Fruit fly (Drosophila melanogaster): Measurements from ENCODE around the gene Calx.

Gene Calx

DNA sequence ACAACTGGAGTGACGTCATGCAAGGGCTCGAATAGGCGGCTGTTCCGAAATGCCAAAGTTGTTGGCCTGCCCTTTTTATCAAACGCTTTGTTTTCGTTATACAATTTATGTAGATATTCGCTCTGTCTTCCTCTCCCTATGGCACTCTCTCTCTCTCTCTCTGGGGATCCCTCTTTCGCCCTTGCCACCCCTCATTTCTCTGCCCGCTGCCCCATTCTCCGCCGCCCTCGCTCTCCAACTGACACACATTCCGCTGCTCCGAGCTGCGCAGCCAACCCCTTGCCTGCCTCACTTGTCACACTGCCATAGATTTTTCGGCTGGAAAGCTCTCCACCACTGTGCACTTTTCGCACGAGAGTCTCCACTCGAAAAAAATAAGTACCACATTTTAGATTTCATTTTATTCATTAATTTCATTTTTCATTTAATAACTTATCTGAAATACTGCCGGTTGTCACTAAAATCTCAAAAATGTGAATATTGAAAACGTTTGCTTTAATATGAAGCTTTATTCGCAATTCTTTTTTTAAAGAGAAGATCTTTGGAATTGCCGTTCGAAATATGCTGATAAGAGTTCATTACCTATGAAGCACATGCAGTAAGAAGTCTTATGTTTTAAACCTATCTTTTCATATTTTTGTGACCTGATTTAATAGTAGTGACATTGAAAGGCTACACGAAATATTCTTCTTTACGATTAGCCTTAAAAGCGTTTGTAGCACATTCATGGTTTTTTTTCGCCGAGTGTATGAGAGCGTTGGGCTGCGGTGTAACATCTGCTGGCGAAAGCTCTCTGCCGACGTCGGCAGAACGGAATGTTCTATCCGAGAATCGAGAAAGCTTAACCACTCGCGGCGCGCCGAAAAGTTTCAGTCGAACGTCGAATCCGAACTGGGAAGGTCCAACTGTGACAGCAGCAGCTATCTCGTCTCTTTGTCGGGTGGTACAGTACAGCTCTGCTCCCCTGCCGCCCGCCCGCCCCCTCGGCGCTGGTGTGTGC lies 20.8 kb upstream of the Calx start (continued):
- TF ChIP-seq CG2199 (GFP tag; IDR thresholded peaks at IDR 0.05): peak; percentile 78; the same call in 2 of the 3 replicates
- TF ChIP-seq wor (GFP tag; IDR thresholded peaks at IDR 0.05): peak; percentile 50; the same call in 1 of the 2 replicates
- TF ChIP-seq danr (GFP tag; IDR thresholded peaks at IDR 0.05): no peak
- peak; percentile 84 for TF ChIP-seq HLH54F (GFP tag; optimal IDR thresholded peaks at IDR 0.05)
- peak; percentile 69 for TF ChIP-seq trh (GFP tag; optimal IDR thresholded peaks at IDR 0.05)
- TF ChIP-seq mld (GFP tag; IDR thresholded peaks at IDR 0.05; ENCODE audit: partially characterized antibody): 0 out of 3 replicates have a peak, but pooled peaks have one; percentile 20
- peak; percentile 75 for TF ChIP-seq CG15601 (tag; optimal IDR thresholded peaks at IDR 0.05)
- TF ChIP-seq CG2889 (GFP tag; IDR thresholded peaks at IDR 0.05): 0 out of 3 replicates have a peak, but pooled peaks have one; percentile 15
- peak; percentile 78 for TF ChIP-seq CG16815 (GFP tag; optimal IDR thresholded peaks at IDR 0.05)
- peak; percentile 92 for TF ChIP-seq CG13296 (GFP tag; optimal IDR thresholded peaks at IDR 0.05)
- peak; percentile 93 for TF ChIP-seq Hmr (GFP tag; optimal IDR thresholded peaks at IDR 0.05)
- no peak for TF ChIP-seq CG11696 (GFP tag; IDR thresholded peaks at IDR 0.05)
- TF ChIP-seq Scr (GFP tag; IDR thresholded peaks at IDR 0.05; ENCODE audit: partially characterized antibody): peak; percentile 44
- peak; percentile 54; the same call in 1 of the 2 replicates for TF ChIP-seq bbx (GFP tag; IDR thresholded peaks at IDR 0.05; ENCODE audit: partially characterized antibody)
- no peak for TF ChIP-seq Dfd (GFP tag; optimal IDR thresholded peaks at IDR 0.05)
- no peak for TF ChIP-seq CG15479 (GFP tag; optimal IDR thresholded peaks at IDR 0.05)
- 0 out of 2 replicates have a peak, but pooled peaks have one; percentile 51 for TF ChIP-seq sob (GFP tag; IDR thresholded peaks at IDR 0.05)
- no peak for TF ChIP-seq nerfin-2 (GFP tag; IDR thresholded peaks at IDR 0.05; ENCODE audit: partially characterized antibody)
- TF ChIP-seq pb (GFP tag; optimal IDR thresholded peaks at IDR 0.05): peak; percentile 60
- TF ChIP-seq dpn (GFP tag; optimal IDR thresholded peaks at IDR 0.05): peak; percentile 80 to 84
- no peak for TF ChIP-seq ham (GFP tag; IDR thresholded peaks at IDR 0.05)
- peak; percentile 93 for TF ChIP-seq bcd (GFP tag; optimal IDR thresholded peaks at IDR 0.05)
- peak; percentile 47; the same call in 1 of the 2 replicates for TF ChIP-seq sna (GFP tag; IDR thresholded peaks at IDR 0.05; ENCODE audit: partially characterized antibody)
- TF ChIP-seq PHDP (tag; optimal IDR thresholded peaks at IDR 0.05): peak; percentile 83
- no peak for TF ChIP-seq ac (GFP tag; optimal IDR thresholded peaks at IDR 0.05)
- no peak for TF ChIP-seq Hey (tag; optimal IDR thresholded peaks at IDR 0.05)
- no peak; the same call in 1 of the 2 replicates for TF ChIP-seq hbn (GFP tag; IDR thresholded peaks at IDR 0.05; ENCODE audit: partially characterized antibody)
- TF ChIP-seq CG9817 (tag; optimal IDR thresholded peaks at IDR 0.05): peak; percentile 83
- TF ChIP-seq CG7271 (tag; optimal IDR thresholded peaks at IDR 0.05): peak; percentile 25
- TF ChIP-seq Aef1 (GFP tag; IDR thresholded peaks at IDR 0.05): peak; percentile 59; the same call in 1 of the 3 replicates
- peak; percentile 2 for TF ChIP-seq corto (GFP tag; optimal IDR thresholded peaks at IDR 0.05)
- peak; percentile 83; the same call in 1 of the 2 replicates for TF ChIP-seq CG9215 (GFP tag; IDR thresholded peaks at IDR 0.05)
- TF ChIP-seq ind (GFP tag; optimal IDR thresholded peaks at IDR 0.05): peak; percentile 90
- peak; percentile 72; the same call in 1 of the 3 replicates for TF ChIP-seq so (GFP tag; IDR thresholded peaks at IDR 0.05)
- peak; percentile 62 for TF ChIP-seq CG8290 (GFP tag; optimal IDR thresholded peaks at IDR 0.05)
- peak in 1 of 2 experiments; percentile 81 for TF ChIP-seq CG8290 (tag; optimal IDR thresholded peaks at IDR 0.05)
- peak; percentile 63 for TF ChIP-seq maf-S (GFP tag; optimal IDR thresholded peaks at IDR 0.05)
- TF ChIP-seq H15 (GFP tag; IDR thresholded peaks at IDR 0.05): peak; percentile 37; the same call in 1 of the 3 replicates
- peak; percentile 61 for TF ChIP-seq chn (GFP tag; optimal IDR thresholded peaks at IDR 0.05)
- TF ChIP-seq CG17802 (tag; optimal IDR thresholded peaks at IDR 0.05): peak; percentile 31
- TF ChIP-seq tll (GFP tag; optimal IDR thresholded peaks at IDR 0.05): no peak
- peak; percentile 83 for TF ChIP-seq CG17829 (tag; optimal IDR thresholded peaks at IDR 0.05)
- peak; percentile 83 for TF ChIP-seq CG10979 (tag; optimal IDR thresholded peaks at IDR 0.05)
- TF ChIP-seq Pdp1 (GFP tag; optimal IDR thresholded peaks at IDR 0.05): peak; percentile 87 to 99
- TF ChIP-seq CG13624 (GFP tag; optimal IDR thresholded peaks at IDR 0.05): peak; percentile 81
- TF ChIP-seq schlank (tag; optimal IDR thresholded peaks at IDR 0.05): peak; percentile 53
